Fruit fly (Drosophila melanogaster): ENCODE data around the gene CG14434.

Gene CG14434

DNA sequence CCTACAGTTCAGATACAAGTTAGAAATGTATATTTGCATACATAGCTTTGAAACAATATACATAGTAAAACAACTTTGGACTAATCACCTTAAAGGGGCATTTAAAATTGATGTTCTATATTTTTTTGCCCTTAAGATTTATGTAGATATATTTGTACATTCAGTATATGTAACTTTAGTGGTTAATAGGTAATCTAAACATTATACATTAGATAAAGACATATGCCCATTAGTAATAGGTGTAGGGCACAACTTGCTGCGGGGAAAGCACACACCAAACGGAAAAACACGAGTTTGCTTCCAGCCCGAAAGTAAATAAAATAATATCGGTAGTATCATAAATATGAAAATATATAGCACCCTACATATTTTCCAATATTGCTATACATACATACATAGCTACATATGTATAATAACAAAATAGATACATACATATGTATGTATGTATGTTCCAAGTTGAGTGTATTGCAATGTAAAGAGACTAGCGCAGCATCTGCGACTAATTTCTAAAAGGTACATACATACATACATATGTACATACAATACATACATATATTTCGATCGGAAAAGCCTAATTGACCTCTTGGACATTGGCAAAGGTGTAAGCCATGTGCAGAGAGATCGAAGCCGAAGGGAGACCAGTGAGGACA lies 3.6 kb downstream of the CG14434 start, which contains the start of gene CG43736 (continued):
- TF ChIP-seq Asciz (GFP tag; optimal IDR thresholded peaks at IDR 0.05) (peak; percentile 95), CG33213 (GFP tag; optimal IDR thresholded peaks at IDR 0.05) (peak; percentile 76), nau (GFP tag; optimal IDR thresholded peaks at IDR 0.05) (peak; percentile 95), Mrtf (GFP tag; IDR thresholded peaks at IDR 0.05) (peak; percentile 87), NfI (GFP tag; optimal IDR thresholded peaks at IDR 0.05) (peak; percentile 95), h (optimal IDR thresholded peaks at IDR 0.05) (no peak), CG5245 (GFP tag; optimal IDR thresholded peaks at IDR 0.05) (peak; percentile 85), bigmax (GFP tag; optimal IDR thresholded peaks at IDR 0.05) (peak; percentile 48), tx (GFP tag; optimal IDR thresholded peaks at IDR 0.05) (peak; percentile 89), CG31224 (GFP tag; IDR thresholded peaks at IDR 0.05) (peak; percentile 80), crc (GFP tag; optimal IDR thresholded peaks at IDR 0.05) (peak; percentile 88), D (optimal IDR thresholded peaks at IDR 0.05) (no peak), D (GFP tag; optimal IDR thresholded peaks at IDR 0.05) (peak; percentile 96), toy (GFP tag; IDR thresholded peaks at IDR 0.05) (peak; percentile 62; the same call in 1 of the 2 replicates), CG15601 (tag; optimal IDR thresholded peaks at IDR 0.05) (peak; percentile 95), ftz-f1 (GFP tag; optimal IDR thresholded peaks at IDR 0.05) (peak; percentile 20), inv (GFP tag; IDR thresholded peaks at IDR 0.05; ENCODE audit: partially characterized antibody) (no peak), CG13775 (GFP tag; optimal IDR thresholded peaks at IDR 0.05) (peak; percentile 92), NC2α (GFP tag; optimal IDR thresholded peaks at IDR 0.05) (peak; percentile 78), HmgD (GFP tag; optimal IDR thresholded peaks at IDR 0.05) (peak; percentile 45), B-H2 (GFP tag; optimal IDR thresholded peaks at IDR 0.05) (peak; percentile 92), stc (GFP tag; IDR thresholded peaks at IDR 0.05) (peak; percentile 87), CG4820 (GFP tag; optimal IDR thresholded peaks at IDR 0.05) (peak; percentile 94), CG2678 (tag; optimal IDR thresholded peaks at IDR 0.05) (peak; percentile 99), Side (GFP tag; optimal IDR thresholded peaks at IDR 0.05) (peak; percentile 91), abd-A (tag; optimal IDR thresholded peaks at IDR 0.05) (peak; percentile 27), pfk (GFP tag; optimal IDR thresholded peaks at IDR 0.05) (no peak), wor (GFP tag; IDR thresholded peaks at IDR 0.05) (peak; percentile 88), Abd-B (GFP tag; optimal IDR thresholded peaks at IDR 0.05) (peak; percentile 96), CG7839 (tag; optimal IDR thresholded peaks at IDR 0.05) (peak; percentile 98), CG15514 (GFP tag; optimal IDR thresholded peaks at IDR 0.05) (peak; percentile 77), CG10267 (tag; optimal IDR thresholded peaks at IDR 0.05) (peak; percentile 92), Bgb (GFP tag; IDR thresholded peaks at IDR 0.05; ENCODE audit: partially characterized antibody) (no peak), CG15696 (tag; optimal IDR thresholded peaks at IDR 0.05) (peak; percentile 92), CG4854 (GFP tag; optimal IDR thresholded peaks at IDR 0.05) (peak; percentile 82), corto (GFP tag; optimal IDR thresholded peaks at IDR 0.05) (peak; percentile 55), Rfx (GFP tag; IDR thresholded peaks at IDR 0.05) (peak; percentile 92), fd102C (GFP tag; optimal IDR thresholded peaks at IDR 0.05) (peak; percentile 51), sens-2 (GFP tag; IDR thresholded peaks at IDR 0.05) (peak; percentile 59; the same call in 1 of the 2 replicates), Med (GFP tag) (peak; percentile 98), seq (GFP tag; IDR thresholded peaks at IDR 0.05) (peak; percentile 90), CG13296 (GFP tag; optimal IDR thresholded peaks at IDR 0.05) (peak; percentile 97), zfh2 (GFP tag; optimal IDR thresholded peaks at IDR 0.05) (peak; percentile 81), Sry-δ (GFP tag; optimal IDR thresholded peaks at IDR 0.05) (peak; percentile 60), CG12236 (GFP tag; optimal IDR thresholded peaks at IDR 0.05) (peak; percentile 86), pzg (GFP tag; optimal IDR thresholded peaks at IDR 0.05) (peak; percentile 7), Atf3 (GFP tag; optimal IDR thresholded peaks at IDR 0.05) (peak; percentile 80), CG30020 (tag; optimal IDR thresholded peaks at IDR 0.05) (peak; percentile 85), CG12104 (GFP tag; optimal IDR thresholded peaks at IDR 0.05) (peak; percentile 97), CG6683 (GFP tag; optimal IDR thresholded peaks at IDR 0.05) (peak; percentile 89)
